Fruit fly (Drosophila melanogaster) whole organism, pupa: ENCODE results near the gene Prp40.

ENCODE experiments used
- EcR ChIP-seq: fragments of 200-800 bp; sonication (Bioruptor generic); optimal IDR thresholded peaks from 3 replicates; lab custom pipeline; 2019; ENCODE audit warnings: missing biosample characterization, missing genetic modification characterization, mild to moderate bottlenecking, moderate library complexity, missing genetic modification reagents
- Pif1A ChIP-seq: fragments of 200-800 bp; sonication (Bioruptor generic); optimal IDR thresholded peaks from 3 replicates; lab custom pipeline; 2016; ENCODE audit warnings: missing biosample characterization, missing genetic modification characterization

DNA sequence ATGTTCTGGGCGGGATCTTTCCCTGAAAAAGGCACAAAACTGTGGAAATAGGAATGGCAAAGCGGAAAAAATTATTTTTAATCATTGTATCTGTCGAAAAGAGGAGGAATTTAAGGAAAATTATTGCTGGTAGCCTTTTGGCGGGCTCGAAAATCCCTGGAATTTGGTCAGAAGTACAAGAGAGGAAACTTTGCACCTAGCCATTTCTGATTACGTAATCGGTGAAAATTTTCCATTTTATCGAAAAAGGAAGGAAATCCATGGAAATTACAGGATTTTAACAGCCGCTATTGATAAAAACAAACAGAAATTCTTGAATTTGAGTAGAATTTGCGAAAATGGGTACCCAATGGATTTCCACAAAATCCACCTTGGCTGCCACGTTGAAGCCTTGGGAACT, 36.2 kb upstream of the Prp40 start:
- TF ChIP-seq Pif1A (GFP tag; lab: Kevin White, UChicago), result no peak
- no peak for TF ChIP-seq EcR
